Fruit fly (Drosophila melanogaster): Measurements from ENCODE around the gene CG32079.

dm6 chr3L:11065850-11066249, 40.5 kb downstream of the CG32079 start:
- no peak for TF ChIP-seq D1 (tag; optimal IDR thresholded peaks at IDR 0.05)
- no peak for TF ChIP-seq CG13204 (GFP tag; optimal IDR thresholded peaks at IDR 0.05)
- no peak for TF ChIP-seq CG17806 (tag; optimal IDR thresholded peaks at IDR 0.05)
